Worm (Caenorhabditis elegans) whole organism, L3 larva: ENCODE measurements around the gene nhr-226.
"Not testable (repeated sequence)": the region's sequence is repeated elsewhere in the genome, so short reads cannot be mapped to it uniquely, and the experiment has no call there.

Experiments
- ama-1 ChIP-seq: fragments of 150-350 bp; optimal IDR thresholded peaks from 2 replicates; lab custom pipeline; 2018
- ceh-28 ChIP-seq: fragments of 150-350 bp; optimal IDR thresholded peaks from 2 replicates; lab custom pipeline; 2014; ENCODE audit warnings: missing biosample characterization, missing genetic modification reagents, missing genetic modification characterization
- egl-27 ChIP-seq: sonication (generic microtip); optimal IDR thresholded peaks from 4 replicates; lab custom pipeline; 2017; ENCODE audit warnings: missing biosample characterization, missing genetic modification reagents, missing genetic modification characterization
- fos-1 ChIP-seq: fragments of 150-350 bp; optimal IDR thresholded peaks from 2 replicates; lab custom pipeline; 2014; ENCODE audit warnings: missing biosample characterization, missing genetic modification characterization
- jun-1 ChIP-seq: fragments of 150-350 bp; optimal IDR thresholded peaks from 2 replicates; lab custom pipeline; 2014; ENCODE audit warnings: missing biosample characterization, missing genetic modification reagents, missing genetic modification characterization
- nhr-12 ChIP-seq: fragments of 150-350 bp; optimal IDR thresholded peaks from 2 replicates; lab custom pipeline; 2014; ENCODE audit warnings: missing biosample characterization, missing genetic modification characterization
- nhr-237 ChIP-seq: fragments of 150-350 bp; optimal IDR thresholded peaks from 2 replicates; lab custom pipeline; 2014; ENCODE audit warnings: missing biosample characterization, missing genetic modification characterization
- sea-2 ChIP-seq: fragments of 150-350 bp; sonication (generic microtip); optimal IDR thresholded peaks from 4 replicates; lab custom pipeline; 2014; ENCODE audit warnings: missing biosample characterization, missing genetic modification reagents, missing genetic modification characterization
- unc-62 ChIP-seq: fragments of 150-350 bp; sonication (generic microtip); optimal IDR thresholded peaks from 4 replicates; lab custom pipeline; 2014; ENCODE audit warnings: missing biosample characterization, missing genetic modification reagents, missing genetic modification characterization
- zag-1 ChIP-seq: fragments of 150-350 bp; optimal IDR thresholded peaks from 2 replicates; lab custom pipeline; 2014; ENCODE audit warnings: missing biosample characterization, missing genetic modification characterization
- ztf-11 ChIP-seq: fragments of 150-350 bp; optimal IDR thresholded peaks from 2 replicates; lab custom pipeline; 2014; ENCODE audit warnings: missing biosample characterization, missing genetic modification characterization
- ztf-4 ChIP-seq: fragments of 150-350 bp; optimal IDR thresholded peaks from 2 replicates; lab custom pipeline; 2014; ENCODE audit warnings: missing biosample characterization, missing genetic modification characterization

DNA sequence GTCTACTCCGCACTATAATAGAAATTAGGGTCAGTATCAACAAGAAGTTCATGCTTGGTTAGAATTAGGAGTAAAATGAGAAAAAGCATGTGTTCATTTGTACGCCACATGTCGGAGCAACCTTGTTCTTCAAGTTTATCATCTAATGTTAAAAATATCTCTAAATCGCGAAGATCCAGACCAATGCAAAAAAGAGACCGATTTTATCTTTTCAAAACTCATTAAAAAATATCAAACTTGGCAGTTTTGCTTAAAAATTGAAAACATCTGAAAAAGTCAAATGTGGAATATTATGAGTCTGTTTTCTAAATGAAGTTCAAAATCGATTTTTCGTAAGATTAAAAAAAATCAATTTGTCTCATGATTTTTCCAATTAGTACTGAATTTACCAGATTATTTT lies 26.3 kb downstream of the nhr-226 start, which contains the start of gene Y19D10B.6:
- not testable (repeated sequence) for TF ChIP-seq ceh-28 (tag; lab: Kevin White, UChicago); sea-2 (GFP tag; lab: Kevin White, UChicago); ztf-11 (tag; lab: Kevin White, UChicago); nhr-12 (tag; lab: Kevin White, UChicago); fos-1 (tag; lab: Kevin White, UChicago); jun-1 (tag; lab: Kevin White, UChicago); unc-62 (GFP tag; lab: Kevin White, UChicago); ztf-4; nhr-237 (tag; lab: Kevin White, UChicago); egl-27; ama-1 (lab: Kevin White, UChicago); zag-1 (tag; lab: Kevin White, UChicago)
